Fruit fly (Drosophila melanogaster): Measurements from ENCODE around the gene CG32266.

The CG32266 gene

dm6 chr3L:3806330-3806729 lies 15.7 kb downstream of the CG32266 start, which contains the start of the genes CG32264, ntc and IntS10 (continued):
- TF ChIP-seq abd-A (tag; optimal IDR thresholded peaks at IDR 0.05) (no peak), amos (GFP tag; IDR thresholded peaks at IDR 0.05; ENCODE audit: partially characterized antibody) (peak; percentile 39; the same call in 1 of the 2 replicates), CG34224 (GFP tag; IDR thresholded peaks at IDR 0.05; ENCODE audit: partially characterized antibody) (peak; percentile 40; the same call in 2 of the 3 replicates), CG15479 (GFP tag; optimal IDR thresholded peaks at IDR 0.05) (no peak), caup (GFP tag; optimal IDR thresholded peaks at IDR 0.05; ENCODE audit: severe bottlenecking) (peak; percentile 77), CG17328 (GFP tag; IDR thresholded peaks at IDR 0.05) (no peak), CG15601 (tag; optimal IDR thresholded peaks at IDR 0.05) (peak; percentile 48), CG3726 (GFP tag; IDR thresholded peaks at IDR 0.05) (no peak), lilli (GFP tag; optimal IDR thresholded peaks at IDR 0.05) (peak; percentile 86), dpn (GFP tag; optimal IDR thresholded peaks at IDR 0.05) (peak; percentile 81 to 82), CG14667 (GFP tag; IDR thresholded peaks at IDR 0.05) (no peak), Bdp1 (GFP tag; optimal IDR thresholded peaks at IDR 0.05) (peak; percentile 53), CG1602 (GFP tag; optimal IDR thresholded peaks at IDR 0.05) (peak; percentile 58), CG4617 (GFP tag; optimal IDR thresholded peaks at IDR 0.05; ENCODE audit: borderline replicate concordance) (peak; percentile 86), Dip2 (GFP tag; IDR thresholded peaks at IDR 0.05) (no peak), Sin3A (optimal IDR thresholded peaks at IDR 0.05) (peak; percentile 73), C15 (GFP tag; IDR thresholded peaks at IDR 0.05) (no peak), CG34422 (GFP tag; IDR thresholded peaks at IDR 0.05) (0 out of 3 replicates have a peak, but pooled peaks have one; percentile 47), Dref (GFP tag; IDR thresholded peaks at IDR 0.05) (peak; percentile 72), ind (GFP tag; optimal IDR thresholded peaks at IDR 0.05) (peak; percentile 77), bowl (GFP tag; IDR thresholded peaks at IDR 0.05) (no peak), CG12071 (GFP tag; optimal IDR thresholded peaks at IDR 0.05) (no peak), Hr3 (GFP tag; optimal IDR thresholded peaks at IDR 0.05) (peak; percentile 65), run (tag; optimal IDR thresholded peaks at IDR 0.05) (no peak), CG15269 (tag; optimal IDR thresholded peaks at IDR 0.05) (no peak), esg (GFP tag; conservative IDR thresholded peaks at IDR 0.05) (peak; percentile 36), ato (GFP tag; IDR thresholded peaks at IDR 0.05; ENCODE audit: partially characterized antibody) (0 out of 2 replicates have a peak, but pooled peaks have one; percentile 33), Lpt (GFP tag; optimal IDR thresholded peaks at IDR 0.05) (no peak), CG3847 (GFP tag; IDR thresholded peaks at IDR 0.05) (peak; percentile 74), jigr1 (GFP tag; IDR thresholded peaks at IDR 0.05) (no peak), gfzf (GFP tag; optimal IDR thresholded peaks at IDR 0.05) (peak; percentile 22), CG2875 (GFP tag; optimal IDR thresholded peaks at IDR 0.05) (no peak), CG32532 (GFP tag; IDR thresholded peaks at IDR 0.05) (peak; percentile 63), Gug (GFP tag; IDR thresholded peaks at IDR 0.05) (no peak), luna (GFP tag; optimal IDR thresholded peaks at IDR 0.05) (peak; percentile 78), CG10267 (tag; optimal IDR thresholded peaks at IDR 0.05) (peak; percentile 97), Dad (GFP tag; optimal IDR thresholded peaks at IDR 0.05) (peak; percentile 73), BtbVII (GFP tag; optimal IDR thresholded peaks at IDR 0.05) (peak; percentile 19), crc (GFP tag; optimal IDR thresholded peaks at IDR 0.05) (peak; percentile 68), CG6175 (GFP tag; IDR thresholded peaks at IDR 0.05) (no peak), CG8388 (GFP tag; optimal IDR thresholded peaks at IDR 0.05) (peak; percentile 52), NK7.1 (GFP tag; optimal IDR thresholded peaks at IDR 0.05) (peak; percentile 61), Ada2b (GFP tag; IDR thresholded peaks at IDR 0.05) (no peak), Rfx (GFP tag; IDR thresholded peaks at IDR 0.05) (peak; percentile 73), dan (GFP tag; IDR thresholded peaks at IDR 0.05) (no peak), CG11696 (GFP tag; IDR thresholded peaks at IDR 0.05) (no peak)

Data from whole organism, embryonic.